Worm (Caenorhabditis elegans): ENCODE data around the gene H20J04.7.

DNA sequence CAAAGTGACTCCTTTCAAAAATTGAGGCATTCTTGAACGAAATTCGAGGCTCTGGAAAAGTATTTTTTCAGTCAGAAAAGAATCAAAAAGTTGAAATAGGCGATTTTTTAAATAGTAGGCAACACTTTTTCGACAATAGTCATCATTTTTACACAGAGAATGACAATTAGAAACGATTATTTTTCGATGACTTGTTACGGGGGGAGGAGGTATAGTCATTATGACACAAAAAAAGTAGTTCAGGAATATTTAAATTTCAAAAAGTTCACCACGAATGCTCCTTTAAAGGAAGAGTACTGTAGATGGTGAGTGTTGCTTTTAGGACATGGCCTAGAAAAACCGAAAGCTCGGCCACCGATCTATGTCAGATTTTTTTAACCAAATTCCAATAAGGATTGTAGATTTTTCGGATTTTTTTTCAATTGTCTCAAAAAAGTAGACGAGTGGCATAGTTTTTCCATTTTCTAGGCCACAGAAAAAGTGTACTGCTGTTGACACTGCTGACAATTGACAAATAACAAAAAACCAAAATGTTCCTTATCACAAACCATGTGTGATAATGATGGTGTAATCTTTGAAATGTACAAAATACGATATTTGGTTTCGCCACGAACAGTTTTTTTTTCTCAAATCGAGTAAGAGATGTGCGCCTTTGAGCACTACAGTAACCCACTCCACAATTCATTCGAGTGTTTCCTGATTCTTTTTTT is 48.0 kb downstream of the H20J04.7 start, which contains the start of gene Y52E8A.3:
- TF ChIP-seq pqm-1 (tag; optimal IDR thresholded peaks at IDR 0.05) = no peak
- no peak for TF ChIP-seq ets-4 (tag; optimal IDR thresholded peaks at IDR 0.05)
- no peak for TF ChIP-seq lin-11 (tag; optimal IDR thresholded peaks at IDR 0.05)
- no peak for TF ChIP-seq ref-2 (tag; optimal IDR thresholded peaks at IDR 0.05)
- no peak for TF ChIP-seq nfya-1 (tag; optimal IDR thresholded peaks at IDR 0.05)
- TF ChIP-seq ama-1 (optimal IDR thresholded peaks at IDR 0.05) = no peak
- TF ChIP-seq ceh-14 (tag; optimal IDR thresholded peaks at IDR 0.05) = no peak
- no peak for TF ChIP-seq K09A11.1 (tag; optimal IDR thresholded peaks at IDR 0.05; ENCODE audit: insufficient read depth)
